Worm (Caenorhabditis elegans) whole organism, L2 larva: ENCODE data around the gene F17C8.9.
A peak's percentile ranks its signal among the peaks of the same experiment; 100 is the strongest.

Experiments used
- C34F6.9 ChIP-seq: fragments of 150-350 bp; optimal IDR thresholded peaks from 2 replicates; lab custom pipeline; 2014; ENCODE audit warnings: missing biosample characterization, missing genetic modification characterization
- F13H6.1 ChIP-seq: sonication (generic microtip); optimal IDR thresholded peaks from 2 replicates; lab custom pipeline; 2016; ENCODE audit warnings: missing genetic modification characterization, missing compliant biosample characterization
- Y55F3AM.14 ChIP-seq: fragments of 200-800 bp; sonication (Bioruptor generic); optimal IDR thresholded peaks from 2 replicates; lab custom pipeline; 2018; ENCODE audit warnings: mild to moderate bottlenecking, missing genetic modification characterization, missing compliant biosample characterization
- alr-1 ChIP-seq: fragments of 150-350 bp; optimal IDR thresholded peaks from 2 replicates; lab custom pipeline; 2014; ENCODE audit warnings: missing biosample characterization, missing genetic modification characterization
- aly-2 ChIP-seq: fragments of 150-350 bp; optimal IDR thresholded peaks from 2 replicates; lab custom pipeline; 2014; ENCODE audit warnings: missing biosample characterization, missing genetic modification characterization
- blmp-1 ChIP-seq: sonication (generic microtip); optimal IDR thresholded peaks from 2 replicates; lab custom pipeline; 2017; ENCODE audit warnings: missing genetic modification characterization, mild to moderate bottlenecking, missing compliant biosample characterization, antibody characterized with exemption, moderate library complexity; ENCODE audit not compliant: insufficient read depth
- ceh-16 ChIP-seq: fragments of 150-350 bp; optimal IDR thresholded peaks from 2 replicates; lab custom pipeline; 2014; ENCODE audit warnings: missing biosample characterization, missing genetic modification characterization
- ceh-82 ChIP-seq: fragments of 150-350 bp; optimal IDR thresholded peaks from 2 replicates; lab custom pipeline; 2014; ENCODE audit warnings: missing biosample characterization, missing genetic modification characterization
- crh-2 ChIP-seq: sonication (generic microtip); optimal IDR thresholded peaks from 2 replicates; lab custom pipeline; 2017; ENCODE audit warnings: missing biosample characterization, missing genetic modification characterization
- egl-27 ChIP-seq: sonication (generic microtip); optimal IDR thresholded peaks from 3 replicates; lab custom pipeline; 2017; ENCODE audit warnings: missing biosample characterization, missing genetic modification reagents, missing genetic modification characterization
- elt-1 ChIP-seq: fragments of 150-350 bp; optimal IDR thresholded peaks from 2 replicates; lab custom pipeline; 2014; ENCODE audit warnings: missing biosample characterization, missing genetic modification characterization
- fos-1 ChIP-seq: fragments of 150-350 bp; optimal IDR thresholded peaks from 2 replicates; lab custom pipeline; 2014; ENCODE audit warnings: missing biosample characterization, missing genetic modification characterization
- gmeb-1 ChIP-seq: fragments of 150-350 bp; optimal IDR thresholded peaks from 2 replicates; lab custom pipeline; 2014; ENCODE audit warnings: missing biosample characterization, missing genetic modification characterization
- lin-11 ChIP-seq: fragments of 150-350 bp; sonication (generic microtip); optimal IDR thresholded peaks from 2 replicates; lab custom pipeline; 2014; ENCODE audit warnings: missing biosample characterization, missing genetic modification characterization, inconsistent platforms, mixed read lengths
- lin-13 ChIP-seq: fragments of 150-350 bp; optimal IDR thresholded peaks from 2 replicates; lab custom pipeline; 2014; ENCODE audit warnings: missing biosample characterization, missing genetic modification reagents, missing genetic modification characterization
- mab-5 ChIP-seq: fragments of 150-350 bp; optimal IDR thresholded peaks from 2 replicates; lab custom pipeline; 2014; ENCODE audit warnings: missing biosample characterization, missing genetic modification characterization
- mbf-1 ChIP-seq: sonication (generic microtip); optimal IDR thresholded peaks from 2 replicates; lab custom pipeline; 2017; ENCODE audit warnings: missing biosample characterization, missing genetic modification characterization
- mdl-1 ChIP-seq, 2 experiments: fragments of 150-350 bp in 1 of 2; sonication (generic microtip) in 1 of 2; optimal IDR thresholded peaks; 2 replicates each; lab custom pipeline; 2017; ENCODE audit warnings: missing biosample characterization in 2 of 2, missing genetic modification characterization in 2 of 2
- nhr-10 ChIP-seq: sonication (generic microtip); optimal IDR thresholded peaks from 2 replicates; lab custom pipeline; 2017; ENCODE audit warnings: missing biosample characterization, missing genetic modification characterization
- nhr-11 ChIP-seq: fragments of 150-350 bp; optimal IDR thresholded peaks from 2 replicates; lab custom pipeline; 2014; ENCODE audit warnings: missing biosample characterization, missing genetic modification characterization
- nhr-129 ChIP-seq: fragments of 150-350 bp; optimal IDR thresholded peaks from 2 replicates; lab custom pipeline; 2014; ENCODE audit warnings: missing biosample characterization, missing genetic modification characterization
- nhr-23 ChIP-seq: fragments of 150-350 bp; optimal IDR thresholded peaks from 2 replicates; lab custom pipeline; 2014; ENCODE audit warnings: missing biosample characterization, missing genetic modification reagents, missing genetic modification characterization
- nhr-237 ChIP-seq: fragments of 150-350 bp; optimal IDR thresholded peaks from 2 replicates; lab custom pipeline; 2014; ENCODE audit warnings: missing biosample characterization, missing genetic modification characterization
- nhr-25 ChIP-seq: fragments of 150-350 bp; sonication (generic microtip); optimal IDR thresholded peaks from 3 replicates; lab custom pipeline; 2014; ENCODE audit warnings: missing biosample characterization, missing genetic modification characterization
- nhr-6 ChIP-seq: fragments of 150-350 bp; optimal IDR thresholded peaks from 2 replicates; lab custom pipeline; 2014; ENCODE audit warnings: missing biosample characterization, missing genetic modification characterization
- nhr-77 ChIP-seq: fragments of 150-350 bp; optimal IDR thresholded peaks from 2 replicates; lab custom pipeline; 2014; ENCODE audit warnings: missing biosample characterization, missing genetic modification characterization
- skn-1 ChIP-seq: sonication (generic microtip); optimal IDR thresholded peaks from 2 replicates; lab custom pipeline; 2017; ENCODE audit warnings: missing biosample characterization, missing genetic modification characterization
- sma-3 ChIP-seq: sonication (generic microtip); optimal IDR thresholded peaks from 2 replicates; lab custom pipeline; 2016; ENCODE audit warnings: missing genetic modification reagents, missing genetic modification characterization, missing compliant biosample characterization
- snpc-4 ChIP-seq: fragments of 150-350 bp; optimal IDR thresholded peaks from 2 replicates; lab custom pipeline; 2014; ENCODE audit warnings: missing biosample characterization, missing genetic modification characterization
- unc-39 ChIP-seq: fragments of 150-350 bp; optimal IDR thresholded peaks from 2 replicates; lab custom pipeline; 2014; ENCODE audit warnings: missing biosample characterization, missing genetic modification characterization
- unc-62 ChIP-seq: fragments of 150-350 bp; optimal IDR thresholded peaks from 2 replicates; lab custom pipeline; 2014; ENCODE audit warnings: missing biosample characterization, missing genetic modification reagents, missing genetic modification characterization
- zag-1 ChIP-seq: fragments of 150-350 bp; optimal IDR thresholded peaks from 2 replicates; lab custom pipeline; 2014; ENCODE audit warnings: missing biosample characterization, missing genetic modification characterization
- ztf-1 ChIP-seq: fragments of 200-800 bp; sonication (Bioruptor generic); conservative IDR thresholded peaks from 2 replicates; pipeline ENCODE4 v1.3.6; 2022; ENCODE audit warnings: missing genetic modification characterization, missing compliant biosample characterization

The F17C8.9 gene

ce11 chrIII:4756983-4757382 is 22.8 kb downstream of the F17C8.9 start, which contains the start of gene fbxl-2 (continued):
- TF ChIP-seq nhr-25 (tag; lab: Kevin White, UChicago), result peak; percentile 95
- peak; percentile 66 for TF ChIP-seq nhr-77 (tag; lab: Kevin White, UChicago)
- peak; percentile 93 for TF ChIP-seq F13H6.1 (tag; lab: Kevin White, UChicago)
- TF ChIP-seq nhr-10 (tag; lab: Kevin White, UChicago), result peak; percentile 76
- TF ChIP-seq zag-1 (tag; lab: Kevin White, UChicago), result peak; percentile 87
- peak; percentile 81 for TF ChIP-seq Y55F3AM.14
- peak; percentile 36 for TF ChIP-seq blmp-1 (tag; lab: Kevin White, UChicago)
- peak; percentile 88 for TF ChIP-seq fos-1 (tag; lab: Kevin White, UChicago)
- peak in 1 of 2 experiments; percentile 71 for TF ChIP-seq mdl-1 (tag; optimal IDR thresholded peaks at IDR 0.05; lab: Kevin White, UChicago)
- peak; percentile 42 for TF ChIP-seq unc-62 (GFP tag; lab: Kevin White, UChicago)
- TF ChIP-seq alr-1, result no peak
- TF ChIP-seq crh-2 (tag; lab: Kevin White, UChicago), result peak; percentile 95
- no peak for TF ChIP-seq unc-39 (tag; lab: Kevin White, UChicago)
- TF ChIP-seq egl-27, result peak; percentile 84
- peak; percentile 98 for TF ChIP-seq C34F6.9 (tag; lab: Kevin White, UChicago)
- no peak for TF ChIP-seq nhr-11
- TF ChIP-seq ceh-16 (tag; lab: Kevin White, UChicago), result peak; percentile 89
- no peak for TF ChIP-seq aly-2 (tag; lab: Kevin White, UChicago)
- TF ChIP-seq lin-11, result peak; percentile 90

ce11 chrIII:4762846-4763245 is 28.7 kb downstream of the F17C8.9 start:
- TF ChIP-seq ceh-82 (tag; lab: Kevin White, UChicago) (no peak), elt-1 (no peak)

DNA sequence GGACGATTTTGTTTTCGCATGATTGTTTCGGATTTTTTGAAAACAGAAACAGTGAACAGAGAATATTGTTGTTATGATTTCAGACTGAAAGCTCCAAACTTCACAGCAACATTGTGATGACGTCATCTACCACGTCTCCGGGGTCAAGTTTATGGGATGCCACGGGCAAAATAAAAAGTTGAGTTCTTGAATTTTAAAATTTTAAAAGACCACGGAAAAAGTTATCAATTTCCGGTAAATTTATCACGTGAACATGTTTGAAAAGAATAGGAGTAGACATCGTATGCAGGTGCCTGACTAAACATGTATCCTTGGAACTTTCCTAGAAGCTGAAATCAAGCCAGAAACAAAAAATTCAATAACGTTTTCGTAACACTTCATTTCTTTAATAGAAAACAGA is 29.4 kb downstream of the F17C8.9 start, which contains the start of gene B0393.4:
Gene B0393.4, minus strand, starts transcription at position 101 of the 400 bp plus-strand sequence.
- TF ChIP-seq nhr-237, result no peak
- no peak for TF ChIP-seq zag-1 (tag; lab: Kevin White, UChicago)
- TF ChIP-seq nhr-23, result no peak
- TF ChIP-seq mbf-1 (tag; lab: Kevin White, UChicago), result no peak
- TF ChIP-seq nhr-129 (tag; lab: Kevin White, UChicago), result no peak
- TF ChIP-seq mab-5 (tag; lab: Kevin White, UChicago), result no peak
- no peak for TF ChIP-seq gmeb-1 (tag; lab: Kevin White, UChicago)

- TF ChIP-seq skn-1 (tag; lab: Kevin White, UChicago) (no peak), aly-2 (tag; lab: Kevin White, UChicago) (no peak), nhr-77 (tag; lab: Kevin White, UChicago) (no peak), lin-13 (GFP tag; lab: Kevin White, UChicago) (no peak), nhr-25 (tag; lab: Kevin White, UChicago) (no peak), sma-3 (GFP tag; lab: Kevin White, UChicago) (no peak), lin-11 (no peak), ztf-1 (no peak)
Measured at ce11 chrIII:4765474-4765873, 31.3 kb downstream of the F17C8.9 start, which contains the start of gene B0393.5. B0393.5 (plus strand) TSS chrIII:4765774.

- TF ChIP-seq alr-1 (no peak), nhr-6 (no peak), nhr-11 (no peak), crh-2 (tag; lab: Kevin White, UChicago) (no peak), snpc-4 (tag; lab: Kevin White, UChicago) (no peak), ztf-1 (no peak), aly-2 (tag; lab: Kevin White, UChicago) (no peak), nhr-25 (tag; lab: Kevin White, UChicago) (no peak)
- TF ChIP-seq, all 48 proteins: peak for 0
Measured at ce11 chrIII:4766842-4767241, 32.7 kb downstream of the F17C8.9 start.
